Worm (Caenorhabditis elegans) whole organism, young adult: ENCODE data around the gene Y41D4A.6.

ENCODE experiments used
- F23B12.7 ChIP-seq: sonication (generic microtip); optimal IDR thresholded peaks from 2 replicates; lab custom pipeline; 2017; ENCODE audit warnings: missing genetic modification characterization, mild to moderate bottlenecking, missing compliant biosample characterization, antibody characterized with exemption, moderate library complexity; ENCODE audit not compliant: insufficient read depth
- F39B2.1 ChIP-seq: fragments of 200-800 bp; sonication (Bioruptor generic); IDR thresholded peaks from 2 replicates; pipeline ENCODE4 v1.3.6; 2022; ENCODE audit warnings: missing genetic modification reagents, missing genetic modification characterization, missing compliant biosample characterization
- attf-3 ChIP-seq: fragments of 200-800 bp; sonication (Bioruptor generic); conservative IDR thresholded peaks from 2 replicates; pipeline ENCODE4 v1.3.6; 2022; ENCODE audit warnings: missing genetic modification reagents, missing genetic modification characterization, missing compliant biosample characterization
- ceh-27 ChIP-seq: fragments of 200-800 bp; sonication (Bioruptor generic); optimal IDR thresholded peaks from 2 replicates; lab custom pipeline; 2018; ENCODE audit warnings: mild to moderate bottlenecking, missing genetic modification characterization, moderate library complexity, missing compliant biosample characterization
- die-1 ChIP-seq: sonication (generic microtip); optimal IDR thresholded peaks from 2 replicates; lab custom pipeline; 2016; ENCODE audit warnings: missing genotype, mild to moderate bottlenecking, missing genetic modification characterization, missing compliant biosample characterization
- ets-4 ChIP-seq: fragments of 200-800 bp; sonication (Bioruptor generic); optimal IDR thresholded peaks from 2 replicates; lab custom pipeline; 2018; ENCODE audit warnings: mild to moderate bottlenecking, missing genetic modification characterization, missing compliant biosample characterization
- nfya-1 ChIP-seq: sonication (generic microtip); optimal IDR thresholded peaks from 2 replicates; lab custom pipeline; 2017; ENCODE audit warnings: antibody characterized with exemption, missing compliant biosample characterization, missing genetic modification characterization, borderline replicate concordance; ENCODE audit not compliant: insufficient read depth
- somi-1 ChIP-seq: fragments of 200-800 bp; sonication (Bioruptor generic); optimal IDR thresholded peaks from 2 replicates; lab custom pipeline; 2018; ENCODE audit warnings: mild to moderate bottlenecking, missing genetic modification characterization, missing compliant biosample characterization

- TF ChIP-seq somi-1 (GFP tag; lab: Kevin White, UChicago) (no peak), F23B12.7 (tag; lab: Kevin White, UChicago) (no peak), F39B2.1 (GFP tag; lab: Robert Waterston, UW) (no peak), attf-3 (GFP tag; lab: Robert Waterston, UW) (no peak), nfya-1 (tag; lab: Kevin White, UChicago) (no peak), ceh-27 (GFP tag; lab: Kevin White, UChicago) (no peak), die-1 (tag; lab: Kevin White, UChicago) (no peak), ets-4 (no peak)
Measured at ce11 chrIV:1722953-1723352, 22.4 kb downstream of the Y41D4A.6 start.
